Fruit fly (Drosophila melanogaster) whole organism, embryonic: ENCODE measurements around the gene AstC-R1.

ENCODE experiments used
- Antp ChIP-seq: fragments of 200-800 bp; sonication (Bioruptor generic); optimal IDR thresholded peaks from 3 replicates; lab custom pipeline; 2016; ENCODE audit warnings: missing biosample characterization, missing genetic modification characterization
- BtbVII ChIP-seq: fragments of 200-800 bp; sonication (Bioruptor generic); optimal IDR thresholded peaks from 3 replicates; lab custom pipeline; 2017; ENCODE audit warnings: missing biosample characterization, mild to moderate bottlenecking, missing genetic modification characterization
- CG10366 ChIP-seq: fragments of 200-800 bp; sonication (Bioruptor generic); IDR thresholded peaks from 2 replicates; pipeline ENCODE4 v1.3.6; 2022; ENCODE audit warnings: missing biosample characterization, missing genetic modification characterization
- CG10462 ChIP-seq: fragments of 200-800 bp; sonication (Bioruptor generic); optimal IDR thresholded peaks from 2 replicates; lab custom pipeline; 2016; ENCODE audit warnings: missing biosample characterization, missing genetic modification characterization
- CG10543 ChIP-seq: fragments of 200-800 bp; sonication (Bioruptor generic); optimal IDR thresholded peaks from 3 replicates; lab custom pipeline; 2017; ENCODE audit warnings: missing biosample characterization, mild to moderate bottlenecking, missing genetic modification characterization, moderate library complexity
- CG11560 ChIP-seq: fragments of 200-800 bp; sonication (Bioruptor generic); IDR thresholded peaks from 3 replicates; pipeline ENCODE4 v1.3.6; 2022; ENCODE audit warnings: missing biosample characterization, missing genetic modification characterization
- CG12942 ChIP-seq: fragments of 200-800 bp; sonication (Bioruptor generic); optimal IDR thresholded peaks from 3 replicates; lab custom pipeline; 2016; ENCODE audit warnings: missing biosample characterization, missing genetic modification characterization
- CG13624 ChIP-seq: fragments of 200-800 bp; sonication (Bioruptor generic); optimal IDR thresholded peaks from 2 replicates; lab custom pipeline; 2016; ENCODE audit warnings: missing biosample characterization, missing genetic modification characterization
- CG13894 ChIP-seq: fragments of 200-800 bp; sonication (Bioruptor generic); optimal IDR thresholded peaks from 3 replicates; lab custom pipeline; 2018; ENCODE audit warnings: missing biosample characterization, mild to moderate bottlenecking, missing genetic modification characterization, moderate library complexity
- CG14667 ChIP-seq: fragments of 200-800 bp; sonication (Bioruptor generic); IDR thresholded peaks from 2 replicates; pipeline ENCODE4 v1.3.6; 2022; ENCODE audit warnings: missing biosample characterization, missing genetic modification characterization
- CG18011 ChIP-seq: fragments of 200-800 bp; sonication (Bioruptor generic); optimal IDR thresholded peaks from 2 replicates; lab custom pipeline; 2017; ENCODE audit warnings: missing biosample characterization, missing genetic modification characterization, mild to moderate bottlenecking, moderate library complexity, missing genotype
- CG18619 ChIP-seq: fragments of 200-800 bp; sonication (Bioruptor generic); optimal IDR thresholded peaks from 3 replicates; lab custom pipeline; 2017; ENCODE audit warnings: missing biosample characterization, mild to moderate bottlenecking, missing genetic modification characterization
- CG2678 ChIP-seq: fragments of 200-800 bp; sonication (Bioruptor generic); optimal IDR thresholded peaks from 3 replicates; lab custom pipeline; 2019; ENCODE audit warnings: missing biosample characterization, mild to moderate bottlenecking, missing genetic modification characterization, moderate library complexity
- CG30431 ChIP-seq: fragments of 200-800 bp; sonication (Bioruptor generic); optimal IDR thresholded peaks from 2 replicates; lab custom pipeline; 2017; ENCODE audit warnings: missing biosample characterization, missing genetic modification characterization
- CG6272 ChIP-seq: fragments of 200-800 bp; sonication (Bioruptor generic); IDR thresholded peaks from 2 replicates; pipeline ENCODE4 v1.3.6; 2022; ENCODE audit warnings: missing biosample characterization, missing genetic modification characterization
- CG9437 ChIP-seq: fragments of 200-800 bp; sonication (Bioruptor generic); optimal IDR thresholded peaks from 2 replicates; lab custom pipeline; 2018; ENCODE audit warnings: missing biosample characterization, mild to moderate bottlenecking, missing genetic modification characterization
- CG9609 ChIP-seq: fragments of 200-800 bp; sonication (Bioruptor generic); optimal IDR thresholded peaks from 3 replicates; lab custom pipeline; 2016; ENCODE audit warnings: missing biosample characterization, missing genetic modification characterization
- Deaf1 ChIP-seq: fragments of 200-800 bp; optimal IDR thresholded peaks from 3 replicates; lab custom pipeline; 2019; ENCODE audit warnings: missing biosample characterization, mild to moderate bottlenecking, missing genetic modification characterization, moderate library complexity
- Dfd ChIP-seq, 2 experiments: fragments of >200 bp; optimal IDR thresholded peaks; 2 replicates each; lab custom pipeline; 2017; ENCODE audit warnings: missing biosample characterization in 2 of 2, missing genetic modification characterization in 2 of 2
- Dip3 ChIP-seq: fragments of 200-800 bp; sonication (Bioruptor generic); optimal IDR thresholded peaks from 3 replicates; lab custom pipeline; 2016; ENCODE audit warnings: missing biosample characterization, missing genetic modification characterization
- H15 ChIP-seq: fragments of 200-800 bp; sonication (Bioruptor generic); IDR thresholded peaks from 3 replicates; pipeline ENCODE4 v1.3.6; 2022; ENCODE audit warnings: missing biosample characterization, missing genetic modification characterization
- Hr78 ChIP-seq, 2 experiments: fragments of 200-800 bp in 1 of 2; fragments of >200 bp in 1 of 2; sonication (Bioruptor generic) in 1 of 2; optimal IDR thresholded peaks; 2 replicates each; lab custom pipeline; 2017 to 2019; ENCODE audit warnings: missing biosample characterization in 2 of 2, missing genetic modification characterization in 2 of 2, mild to moderate bottlenecking in 1 of 2, moderate library complexity in 1 of 2
- Mad ChIP-seq: fragments of 200-800 bp; sonication (Bioruptor generic); optimal IDR thresholded peaks from 2 replicates; lab custom pipeline; 2016; ENCODE audit warnings: missing biosample characterization, missing genetic modification characterization
- NC2α ChIP-seq: fragments of 200-800 bp; sonication (Bioruptor generic); optimal IDR thresholded peaks from 2 replicates; lab custom pipeline; 2016; ENCODE audit warnings: missing biosample characterization, missing genetic modification characterization
- NFAT ChIP-seq: fragments of 200-800 bp; sonication (Bioruptor generic); IDR thresholded peaks from 2 replicates; pipeline ENCODE4 v1.3.6; 2022; ENCODE audit warnings: missing biosample characterization, missing genetic modification characterization
- Nf-YB ChIP-seq: fragments of 200-800 bp; sonication (Bioruptor generic); optimal IDR thresholded peaks from 3 replicates; lab custom pipeline; 2019; ENCODE audit warnings: missing biosample characterization, mild to moderate bottlenecking, missing genetic modification characterization, moderate library complexity
- Optix ChIP-seq: fragments of 200-800 bp; sonication (Bioruptor generic); IDR thresholded peaks from 3 replicates; pipeline ENCODE4 v1.3.6; 2022; ENCODE audit warnings: missing biosample characterization, missing genetic modification characterization
- Side ChIP-seq: fragments of 200-800 bp; sonication (Bioruptor generic); optimal IDR thresholded peaks from 2 replicates; lab custom pipeline; 2016; ENCODE audit warnings: missing biosample characterization, missing genetic modification characterization
- Ssrp ChIP-seq: fragments of 200-800 bp; sonication (Bioruptor generic); optimal IDR thresholded peaks from 2 replicates; lab custom pipeline; 2018; ENCODE audit warnings: missing biosample characterization, mild to moderate bottlenecking, missing genetic modification characterization, moderate library complexity
- YL-1 ChIP-seq: fragments of 200-800 bp; sonication (Bioruptor generic); optimal IDR thresholded peaks from 3 replicates; lab custom pipeline; 2017; ENCODE audit warnings: missing biosample characterization, mild to moderate bottlenecking, missing genetic modification characterization
- aop ChIP-seq: fragments of 200-800 bp; sonication (Bioruptor generic); IDR thresholded peaks from 2 replicates; pipeline ENCODE4 v1.3.6; 2022; ENCODE audit warnings: missing biosample characterization, missing genetic modification characterization
- ap ChIP-seq: fragments of 200-800 bp; sonication (Bioruptor generic); IDR thresholded peaks from 2 replicates; pipeline ENCODE4 v1.3.6; 2022; ENCODE audit warnings: missing biosample characterization, missing genetic modification characterization
- bowl ChIP-seq: fragments of 200-800 bp; sonication (Bioruptor generic); IDR thresholded peaks from 2 replicates; pipeline ENCODE4 v1.3.6; 2022; ENCODE audit warnings: missing biosample characterization, missing genetic modification characterization
- cas ChIP-seq: fragments of 200-800 bp; sonication (Bioruptor generic); IDR thresholded peaks from 2 replicates; pipeline ENCODE4 v1.3.6; 2022; ENCODE audit warnings: missing biosample characterization, missing genetic modification characterization
- chinmo ChIP-seq: fragments of 200-800 bp; sonication (Bioruptor generic); IDR thresholded peaks from 4 replicates; pipeline ENCODE4 v1.3.6; 2022; ENCODE audit warnings: missing biosample characterization, missing genetic modification characterization; ENCODE audit not compliant: partially characterized antibody
- crol ChIP-seq: fragments of 200-800 bp; sonication (Bioruptor generic); IDR thresholded peaks from 2 replicates; pipeline ENCODE4 v1.3.6; 2022; ENCODE audit warnings: missing biosample characterization, missing genetic modification characterization
- dan ChIP-seq: fragments of 200-800 bp; sonication (Bioruptor generic); IDR thresholded peaks from 2 replicates; pipeline ENCODE4 v1.3.6; 2022; ENCODE audit warnings: missing biosample characterization, missing genetic modification characterization
- fd64A ChIP-seq: fragments of 200-800 bp; sonication (Bioruptor generic); optimal IDR thresholded peaks from 3 replicates; lab custom pipeline; 2018; ENCODE audit warnings: missing biosample characterization, mild to moderate bottlenecking, missing genetic modification characterization
- fd96Cb ChIP-seq: fragments of 200-800 bp; sonication (Bioruptor generic); optimal IDR thresholded peaks from 2 replicates; lab custom pipeline; 2018; ENCODE audit warnings: missing biosample characterization, mild to moderate bottlenecking, missing genetic modification characterization, moderate library complexity
- ftz-f1 ChIP-seq: fragments of 200-800 bp; sonication (Bioruptor generic); optimal IDR thresholded peaks from 2 replicates; lab custom pipeline; 2016; ENCODE audit warnings: missing biosample characterization, missing genetic modification characterization
- hb ChIP-seq: fragments of 200-800 bp; sonication (Bioruptor generic); IDR thresholded peaks from 3 replicates; pipeline ENCODE4 v1.3.6; 2022; ENCODE audit warnings: missing biosample characterization, missing genetic modification characterization; ENCODE audit not compliant: partially characterized antibody
- jing ChIP-seq: fragments of 200-800 bp; sonication (Bioruptor generic); optimal IDR thresholded peaks from 2 replicates; lab custom pipeline; 2018; ENCODE audit warnings: missing biosample characterization, mild to moderate bottlenecking, missing genetic modification characterization
- lola ChIP-seq, 3 experiments: fragments of >200 bp in 2 of 3; fragments of 200-800 bp in 1 of 3; sonication (Bioruptor generic) in 1 of 3; optimal IDR thresholded peaks; 2 replicates each; lab custom pipeline; 2017 to 2019; ENCODE audit warnings: missing biosample characterization in 3 of 3, missing genetic modification characterization in 3 of 3, mild to moderate bottlenecking in 1 of 3, moderate library complexity in 1 of 3
- luna ChIP-seq: fragments of 200-800 bp; sonication (Bioruptor generic); optimal IDR thresholded peaks from 2 replicates; lab custom pipeline; 2016; ENCODE audit warnings: missing biosample characterization, missing genetic modification characterization
- nau ChIP-seq: fragments of 200-800 bp; sonication (Bioruptor generic); optimal IDR thresholded peaks from 3 replicates; lab custom pipeline; 2017; ENCODE audit warnings: missing biosample characterization, mild to moderate bottlenecking, missing genetic modification characterization, missing genetic modification reagents
- nerfin-2 ChIP-seq: fragments of 200-800 bp; sonication (Bioruptor generic); IDR thresholded peaks from 2 replicates; pipeline ENCODE4 v1.3.6; 2022; ENCODE audit warnings: missing biosample characterization, missing genetic modification characterization; ENCODE audit not compliant: partially characterized antibody
- org-1 ChIP-seq: fragments of 200-800 bp; sonication (Bioruptor generic); optimal IDR thresholded peaks from 2 replicates; lab custom pipeline; 2017; ENCODE audit warnings: missing biosample characterization, missing genetic modification characterization
- pho ChIP-seq: fragments of 200-800 bp; sonication (Bioruptor generic); optimal IDR thresholded peaks from 2 replicates; lab custom pipeline; 2016; ENCODE audit warnings: missing biosample characterization, missing genetic modification characterization
- pzg ChIP-seq: fragments of 200-800 bp; sonication (Bioruptor generic); optimal IDR thresholded peaks from 3 replicates; lab custom pipeline; 2018; ENCODE audit warnings: missing biosample characterization, mild to moderate bottlenecking, missing genetic modification characterization, moderate library complexity
- yki ChIP-seq: fragments of >200 bp; optimal IDR thresholded peaks from 3 replicates; lab custom pipeline; 2018

AstC-R1 gene

DNA sequence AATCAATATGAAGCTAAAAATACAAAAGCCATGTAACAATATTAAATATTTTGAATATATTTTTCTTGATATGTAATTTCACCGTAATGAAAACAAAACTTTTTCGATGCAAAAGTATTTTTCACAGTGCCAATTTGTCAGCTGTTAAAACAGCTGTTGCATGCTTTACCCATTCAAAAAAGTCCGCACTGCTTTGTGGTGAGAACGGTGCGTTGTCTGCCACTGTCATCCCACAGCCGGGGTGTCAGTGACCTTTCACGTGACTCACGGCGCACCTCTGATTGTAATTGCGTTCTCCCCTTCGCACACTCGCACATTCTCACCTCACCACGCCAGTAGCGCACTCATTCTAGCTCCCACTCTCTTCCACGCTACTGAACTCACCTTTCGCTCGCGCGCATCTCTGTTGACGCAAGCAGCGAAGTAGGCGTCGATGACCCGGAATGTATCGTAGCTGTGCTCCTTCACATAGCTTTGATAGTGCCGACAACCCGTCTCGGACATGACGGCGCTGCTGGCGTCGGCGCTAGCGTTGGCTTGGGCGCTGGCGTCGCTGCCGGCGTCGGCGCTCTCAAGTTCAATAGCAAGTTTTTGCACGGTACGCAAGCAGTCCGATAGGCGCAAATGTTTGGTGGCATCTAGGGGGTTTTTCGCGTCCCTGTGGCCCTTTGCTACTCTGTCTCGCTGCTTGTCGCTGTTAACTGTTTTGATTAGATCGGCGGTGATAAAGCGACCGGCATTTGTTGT, 61.1 kb downstream of the AstC-R1 start (continued):
- TF ChIP-seq CG18011 (GFP tag; lab: Kevin White, UChicago) (no peak), nau (GFP tag; lab: Kevin White, UChicago) (no peak), CG18619 (GFP tag; lab: Kevin White, UChicago) (no peak), CG6272 (GFP tag; lab: Robert Waterston, UW) (no peak), Dfd (GFP tag; optimal IDR thresholded peaks at IDR 0.05; lab: Kevin White, UChicago) (no peak), CG14667 (GFP tag; lab: Robert Waterston, UW) (no peak), CG12942 (GFP tag; lab: Kevin White, UChicago) (no peak), Hr78 (GFP tag; optimal IDR thresholded peaks at IDR 0.05; lab: Kevin White, UChicago) (peak in 1 of 2 experiments; percentile 98), Antp (GFP tag; lab: Kevin White, UChicago) (peak; percentile 66), NC2α (no peak), fd64A (GFP tag; lab: Kevin White, UChicago) (no peak), cas (GFP tag; lab: Robert Waterston, UW) (peak; percentile 42; the same call in 1 of the 2 replicates), CG30431 (GFP tag; lab: Kevin White, UChicago) (no peak), Side (peak; percentile 54), nerfin-2 (no peak), jing (GFP tag; lab: Kevin White, UChicago) (no peak), H15 (GFP tag; lab: Robert Waterston, UW) (0 out of 3 replicates have a peak, but pooled peaks have one; percentile 39), BtbVII (GFP tag; lab: Kevin White, UChicago) (no peak), luna (peak; percentile 38), ap (GFP tag; lab: Robert Waterston, UW) (peak; percentile 41; the same call in 1 of the 2 replicates), org-1 (no peak), CG13894 (tag; lab: Kevin White, UChicago) (no peak), Optix (no peak), CG9609 (GFP tag; lab: Kevin White, UChicago) (peak; percentile 58), YL-1 (GFP tag; lab: Kevin White, UChicago) (no peak), CG11560 (tag; lab: Robert Waterston, UW) (no peak), pzg (GFP tag; lab: Kevin White, UChicago) (peak; percentile 26), crol (GFP tag; lab: Robert Waterston, UW) (no peak), Deaf1 (tag; lab: Kevin White, UChicago) (no peak), CG10366 (GFP tag; lab: Robert Waterston, UW) (peak; percentile 48), Ssrp (peak; percentile 45), CG9437 (GFP tag; lab: Kevin White, UChicago) (no peak), chinmo (GFP tag; lab: Robert Waterston, UW) (peak; percentile 79; the same call in 3 of the 4 replicates), aop (GFP tag; lab: Robert Waterston, UW) (0 out of 2 replicates have a peak, but pooled peaks have one; percentile 29), dan (GFP tag; lab: Robert Waterston, UW) (no peak), CG10543 (GFP tag; lab: Kevin White, UChicago) (peak; percentile 43), yki (no peak), hb (GFP tag; lab: Robert Waterston, UW) (no peak), CG10462 (no peak), NFAT (GFP tag; lab: Robert Waterston, UW) (no peak; the same call in 1 of the 2 replicates), pho (GFP tag; lab: Kevin White, UChicago) (peak; percentile 54), lola (GFP tag; optimal IDR thresholded peaks at IDR 0.05; lab: Kevin White, UChicago) (peak in 1 of 3 experiments; percentile 35), Mad (GFP tag; lab: Kevin White, UChicago) (peak; percentile 30), fd96Cb (tag; lab: Kevin White, UChicago) (peak; percentile 33), ftz-f1 (GFP tag; lab: Kevin White, UChicago) (peak; percentile 17), Nf-YB (GFP tag; lab: Kevin White, UChicago) (no peak), bowl (GFP tag; lab: Robert Waterston, UW) (no peak), CG13624 (GFP tag; lab: Kevin White, UChicago) (peak; percentile 36), CG2678 (no peak), Dip3 (GFP tag; lab: Kevin White, UChicago) (peak; percentile 20)
